Worm (Caenorhabditis elegans) whole organism, early embryonic: ENCODE results near the gene ZK971.1.

Source experiments
- B0310.2 ChIP-seq: sonication (generic microtip); optimal IDR thresholded peaks from 2 replicates; lab custom pipeline; 2016; ENCODE audit warnings: mild to moderate bottlenecking, missing genetic modification characterization, missing compliant biosample characterization
- F13C5.2 ChIP-seq: sonication (generic microtip); optimal IDR thresholded peaks from 2 replicates; lab custom pipeline; 2017; ENCODE audit warnings: mild to moderate bottlenecking, missing genetic modification characterization, inconsistent platforms, missing compliant biosample characterization
- aly-1 ChIP-seq: sonication (generic microtip); optimal IDR thresholded peaks from 2 replicates; lab custom pipeline; 2016; ENCODE audit warnings: missing genetic modification characterization, missing compliant biosample characterization
- ama-1 ChIP-seq: fragments of 150-350 bp; optimal IDR thresholded peaks from 2 replicates; lab custom pipeline; 2014
- ceh-13 ChIP-seq: fragments of 200-800 bp; sonication (Bioruptor generic); optimal IDR thresholded peaks from 2 replicates; lab custom pipeline; 2018; ENCODE audit warnings: mild to moderate bottlenecking, missing genetic modification characterization, missing compliant biosample characterization
- ceh-36 ChIP-seq: sonication (generic microtip); optimal IDR thresholded peaks from 2 replicates; lab custom pipeline; 2016; ENCODE audit warnings: missing genetic modification characterization, inconsistent platforms, missing compliant biosample characterization
- ets-7 ChIP-seq: sonication (generic microtip); optimal IDR thresholded peaks from 2 replicates; lab custom pipeline; 2016; ENCODE audit warnings: missing genotype, missing genetic modification characterization, missing compliant biosample characterization
- flt-1 ChIP-seq: fragments of 200-800 bp; sonication (Bioruptor generic); IDR thresholded peaks from 2 replicates; pipeline ENCODE4 v1.3.6; 2022; ENCODE audit warnings: missing genetic modification characterization, missing compliant biosample characterization
- hmbx-1 ChIP-seq: sonication (generic microtip); optimal IDR thresholded peaks from 2 replicates; lab custom pipeline; 2016; ENCODE audit warnings: mild to moderate bottlenecking, missing genetic modification characterization, missing compliant biosample characterization
- hmg-4 ChIP-seq: fragments of 200-800 bp; sonication (Bioruptor generic); optimal IDR thresholded peaks from 2 replicates; lab custom pipeline; 2018; ENCODE audit warnings: mild to moderate bottlenecking, missing genetic modification characterization, missing compliant biosample characterization
- hnd-1 ChIP-seq: sonication (generic microtip); optimal IDR thresholded peaks from 2 replicates; lab custom pipeline; 2016; ENCODE audit warnings: missing genetic modification characterization, missing compliant biosample characterization
- pes-1 ChIP-seq: fragments of 200-800 bp; sonication (Bioruptor generic); IDR thresholded peaks from 2 replicates; pipeline ENCODE4 v1.3.6; 2022; ENCODE audit warnings: missing genetic modification reagents, missing genetic modification characterization, missing compliant biosample characterization
- scrt-1 ChIP-seq: fragments of 200-800 bp; sonication (Bioruptor generic); IDR thresholded peaks from 2 replicates; pipeline ENCODE4 v1.3.6; 2022; ENCODE audit warnings: missing genetic modification characterization, missing compliant biosample characterization
- sea-1 ChIP-seq: fragments of 200-800 bp; sonication (Bioruptor generic); conservative IDR thresholded peaks from 2 replicates; pipeline ENCODE4 v1.3.6; 2022; ENCODE audit warnings: missing genetic modification characterization, missing compliant biosample characterization
- tbx-11 ChIP-seq: fragments of 200-800 bp; sonication (Bioruptor generic); IDR thresholded peaks from 2 replicates; pipeline ENCODE4 v1.3.6; 2022; ENCODE audit warnings: missing genetic modification characterization, missing compliant biosample characterization
- tbx-37 ChIP-seq: fragments of 200-800 bp; sonication (Bioruptor generic); conservative IDR thresholded peaks from 2 replicates; pipeline ENCODE4 v1.3.6; 2022; ENCODE audit warnings: missing genetic modification reagents, missing genetic modification characterization, missing compliant biosample characterization
- tra-4 ChIP-seq: sonication (generic microtip); optimal IDR thresholded peaks from 2 replicates; lab custom pipeline; 2017; ENCODE audit warnings: missing genetic modification characterization, missing compliant biosample characterization

Gene ZK971.1

ce11 chrII:10308726-10309125 is 29.3 kb upstream of the ZK971.1 start, which contains the start of gene gcy-4:
TSS of gene gcy-4 (minus strand) at chrII:10308826.
- no peak for TF ChIP-seq tra-4 (tag; lab: Kevin White, UChicago)
- no peak for TF ChIP-seq scrt-1 (GFP tag; lab: Robert Waterston, UW)
- no peak for TF ChIP-seq ets-7
- no peak for TF ChIP-seq ama-1
- TF ChIP-seq hmbx-1 (tag; lab: Kevin White, UChicago): no peak
- no peak for TF ChIP-seq ceh-36
- no peak for TF ChIP-seq ceh-13 (GFP tag; lab: Kevin White, UChicago)
- no peak for TF ChIP-seq hmg-4 (GFP tag; lab: Kevin White, UChicago)
- no peak for TF ChIP-seq B0310.2
- TF ChIP-seq flt-1 (GFP tag; lab: Robert Waterston, UW): no peak
- TF ChIP-seq hnd-1: no peak
- no peak for TF ChIP-seq aly-1 (tag; lab: Kevin White, UChicago)
- no peak for TF ChIP-seq sea-1 (GFP tag; lab: Robert Waterston, UW)

ce11 chrII:10304736-10305135 is 25.3 kb upstream of the ZK971.1 start:
- TF ChIP-seq scrt-1 (GFP tag; lab: Robert Waterston, UW): 0 out of 2 replicates have a peak, but pooled peaks have one; percentile 56

- peak; percentile 43 for TF ChIP-seq hmg-4 (GFP tag; lab: Kevin White, UChicago)
- TF ChIP-seq hnd-1: no peak
- TF ChIP-seq F13C5.2: peak; percentile 36
- TF ChIP-seq tra-4 (tag; lab: Kevin White, UChicago): no peak
- TF ChIP-seq ceh-36: peak; percentile 67
- TF ChIP-seq tbx-37 (GFP tag; lab: Robert Waterston, UW): no peak
- TF ChIP-seq sea-1 (GFP tag; lab: Robert Waterston, UW): no peak
- TF ChIP-seq tbx-11 (GFP tag; lab: Robert Waterston, UW): no peak
- no peak for TF ChIP-seq ama-1
- TF ChIP-seq B0310.2: no peak
- TF ChIP-seq ets-7: no peak
- TF ChIP-seq aly-1 (tag; lab: Kevin White, UChicago): no peak
- peak; percentile 29; the same call in 1 of the 2 replicates for TF ChIP-seq scrt-1 (GFP tag; lab: Robert Waterston, UW)
- TF ChIP-seq flt-1 (GFP tag; lab: Robert Waterston, UW): no peak
- no peak for TF ChIP-seq ceh-13 (GFP tag; lab: Kevin White, UChicago)
- no peak; the same call in 1 of the 2 replicates for TF ChIP-seq pes-1 (GFP tag; lab: Robert Waterston, UW)
- no peak for TF ChIP-seq hmbx-1 (tag; lab: Kevin White, UChicago)
Observed at ce11 chrII:10303663-10304115, 24.2 kb upstream of the ZK971.1 start, which contains the start of gene vha-9. TSS of gene vha-9 (minus strand) at chrII:10303713.

DNA sequence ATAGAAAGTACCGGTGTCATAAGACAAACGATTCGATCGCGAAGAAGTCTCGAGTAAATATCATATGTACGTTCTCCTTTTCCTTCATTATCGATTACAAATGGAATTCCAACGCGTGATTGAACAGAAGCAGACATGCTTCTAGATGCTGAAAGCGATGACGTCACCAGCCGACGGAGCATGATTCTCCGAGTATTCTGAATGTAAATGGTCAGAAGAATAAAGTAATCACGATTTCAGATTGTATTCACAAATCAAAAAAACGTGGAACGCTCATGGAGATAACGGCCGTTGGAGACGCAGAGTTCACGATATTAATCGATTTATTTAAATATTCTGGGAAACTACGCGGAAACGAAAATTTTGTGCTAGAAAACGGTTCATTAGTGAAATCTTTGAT is 23.2 kb upstream of the ZK971.1 start, which contains the start of gene clpp-1:
Gene clpp-1, minus strand, starts transcription at position 197 of the 400 bp plus-strand sequence.
- TF ChIP-seq pes-1 (GFP tag; lab: Robert Waterston, UW) (no peak), ets-7 (no peak), scrt-1 (GFP tag; lab: Robert Waterston, UW) (no peak), hmg-4 (GFP tag; lab: Kevin White, UChicago) (no peak), ama-1 (no peak), flt-1 (GFP tag; lab: Robert Waterston, UW) (no peak), tra-4 (tag; lab: Kevin White, UChicago) (no peak), tbx-11 (GFP tag; lab: Robert Waterston, UW) (no peak)

- 0 out of 2 replicates have a peak, but pooled peaks have one; percentile 37 for TF ChIP-seq tbx-11 (GFP tag; lab: Robert Waterston, UW)
Observed at ce11 chrII:10302141-10302574, 22.7 kb upstream of the ZK971.1 start.

DNA sequence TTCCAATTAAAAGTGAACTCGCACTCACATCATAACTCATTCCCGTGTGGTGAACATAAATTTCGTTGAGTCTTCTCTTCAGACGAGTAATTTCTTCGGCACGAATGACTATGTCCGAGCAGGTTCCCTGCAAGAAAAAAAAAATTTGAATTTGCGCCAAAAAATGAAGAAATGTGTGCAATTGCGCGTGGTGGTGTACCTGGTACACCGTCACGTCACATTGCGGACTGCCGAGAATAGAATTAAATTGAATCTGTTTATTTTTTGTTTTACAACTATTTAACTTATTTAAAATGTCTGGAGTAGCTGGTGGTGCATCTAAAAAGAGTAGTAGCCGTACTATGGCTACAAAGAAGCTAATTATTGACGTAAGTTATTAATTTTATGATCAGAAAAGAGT is 21.5 kb upstream of the ZK971.1 start, which contains the start of gene mdt-22:
Gene mdt-22, plus strand, starts transcription at position 263 of the 400 bp plus-strand sequence.
- TF ChIP-seq tbx-37 (GFP tag; lab: Robert Waterston, UW): peak; percentile 54; the same call in 1 of the 2 replicates
- TF ChIP-seq pes-1 (GFP tag; lab: Robert Waterston, UW): peak; percentile 54; the same call in 1 of the 2 replicates
- TF ChIP-seq F13C5.2: peak; percentile 88
- no peak for TF ChIP-seq aly-1 (tag; lab: Kevin White, UChicago)
- no peak for TF ChIP-seq tra-4 (tag; lab: Kevin White, UChicago)
- TF ChIP-seq hmbx-1 (tag; lab: Kevin White, UChicago): no peak
- no peak for TF ChIP-seq flt-1 (GFP tag; lab: Robert Waterston, UW)

ce11 chrII:10300082-10300749 is 20.8 kb upstream of the ZK971.1 start, which contains the start of gene nep-26:
TSS of gene nep-26 (minus strand) at chrII:10300132.
- TF ChIP-seq hnd-1 (no peak), B0310.2 (no peak), ceh-13 (GFP tag; lab: Kevin White, UChicago) (no peak), scrt-1 (GFP tag; lab: Robert Waterston, UW) (no peak), tra-4 (tag; lab: Kevin White, UChicago) (no peak), aly-1 (tag; lab: Kevin White, UChicago) (no peak), tbx-37 (GFP tag; lab: Robert Waterston, UW) (no peak), pes-1 (GFP tag; lab: Robert Waterston, UW) (no peak), ceh-36 (no peak)

DNA sequence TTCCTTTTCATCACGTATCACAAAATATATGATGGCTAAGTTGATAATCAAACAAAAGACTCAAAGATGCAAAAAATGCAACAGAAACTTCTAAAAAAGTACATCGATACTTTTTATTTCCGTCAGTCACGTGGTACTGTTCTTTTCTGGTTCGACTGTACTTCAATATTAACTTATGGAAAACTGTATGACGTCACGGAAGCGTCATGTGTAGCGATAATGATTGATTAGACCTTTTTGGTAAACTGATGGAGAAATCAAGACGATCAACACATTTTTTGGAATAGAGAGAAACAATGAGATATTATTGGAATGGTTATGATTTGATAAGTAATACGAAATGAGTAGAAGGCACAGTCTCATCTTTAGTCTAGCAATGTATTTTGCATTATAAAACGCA is 14.8 kb upstream of the ZK971.1 start:
- TF ChIP-seq ets-7 (no peak), flt-1 (GFP tag; lab: Robert Waterston, UW) (no peak), sea-1 (GFP tag; lab: Robert Waterston, UW) (no peak)
